Fruit fly (Drosophila melanogaster) whole organism, embryonic: Measurements from ENCODE around the gene Ldh.

Experiments
- Awh ChIP-seq: fragments of 200-800 bp; sonication (Bioruptor generic); IDR thresholded peaks from 2 replicates; pipeline ENCODE4, ENCODE4 v1.3.6; 2022; ENCODE audit warnings: missing biosample characterization, missing genetic modification characterization
- CG10147 ChIP-seq: fragments of 200-800 bp; sonication (Bioruptor generic); optimal IDR thresholded peaks from 2 replicates; lab custom pipeline; 2019; ENCODE audit warnings: missing biosample characterization, mild to moderate bottlenecking, missing genetic modification characterization, moderate library complexity
- CG10267 ChIP-seq: fragments of 200-800 bp; sonication (Bioruptor generic); optimal IDR thresholded peaks from 2 replicates; lab custom pipeline; 2018; ENCODE audit warnings: missing biosample characterization, mild to moderate bottlenecking, missing genetic modification characterization, moderate library complexity
- CG14050 ChIP-seq: fragments of 200-800 bp; sonication (Bioruptor generic); IDR thresholded peaks from 3 replicates; pipeline ENCODE4 v1.3.6; 2022; ENCODE audit warnings: missing biosample characterization, missing genetic modification characterization
- CG14965 ChIP-seq: fragments of 200-800 bp; sonication (Bioruptor generic); optimal IDR thresholded peaks from 2 replicates; lab custom pipeline; 2016; ENCODE audit warnings: missing biosample characterization, missing genetic modification characterization, borderline replicate concordance
- CG1529 ChIP-seq: fragments of 200-800 bp; sonication (Bioruptor generic); optimal IDR thresholded peaks from 3 replicates; lab custom pipeline; 2018; ENCODE audit warnings: missing biosample characterization, missing genetic modification characterization
- CG17328 ChIP-seq: fragments of 200-800 bp; sonication (Bioruptor generic); IDR thresholded peaks from 2 replicates; pipeline ENCODE4 v1.3.6; 2022; ENCODE audit warnings: missing biosample characterization, missing genetic modification characterization
- CG17802 ChIP-seq: fragments of 200-800 bp; sonication (Bioruptor generic); optimal IDR thresholded peaks from 2 replicates; lab custom pipeline; 2018; ENCODE audit warnings: missing biosample characterization, mild to moderate bottlenecking, missing genetic modification characterization, moderate library complexity
- CG1832 ChIP-seq: fragments of 200-800 bp; sonication (Bioruptor generic); optimal IDR thresholded peaks from 2 replicates; lab custom pipeline; 2017; ENCODE audit warnings: missing biosample characterization, mild to moderate bottlenecking, missing genetic modification characterization, inconsistent platforms
- CG2129 ChIP-seq: fragments of 200-800 bp; sonication (Bioruptor generic); IDR thresholded peaks from 2 replicates; pipeline ENCODE4 v1.3.6; 2022; ENCODE audit warnings: missing biosample characterization, missing genetic modification characterization; ENCODE audit not compliant: partially characterized antibody
- CG31441 ChIP-seq: fragments of 200-800 bp; sonication (Bioruptor generic); IDR thresholded peaks from 2 replicates; pipeline ENCODE4 v1.3.6; 2022; ENCODE audit warnings: missing biosample characterization, missing genetic modification characterization
- CG34376 ChIP-seq: fragments of 200-800 bp; sonication (Bioruptor generic); optimal IDR thresholded peaks from 2 replicates; lab custom pipeline; 2018; ENCODE audit warnings: missing biosample characterization, mild to moderate bottlenecking, missing genetic modification characterization
- CG4404 ChIP-seq: fragments of 200-800 bp; sonication (Bioruptor generic); IDR thresholded peaks from 2 replicates; pipeline ENCODE4 v1.3.6; 2022; ENCODE audit warnings: missing biosample characterization, missing genetic modification characterization
- CG6791 ChIP-seq: fragments of 200-800 bp; sonication (Bioruptor generic); IDR thresholded peaks from 3 replicates; pipeline ENCODE4 v1.3.6; 2022; ENCODE audit warnings: missing biosample characterization, missing genetic modification characterization; ENCODE audit not compliant: partially characterized antibody
- CG6813 ChIP-seq: fragments of 200-800 bp; sonication (Bioruptor generic); optimal IDR thresholded peaks from 2 replicates; lab custom pipeline; 2017; ENCODE audit warnings: missing biosample characterization, missing genetic modification characterization, mild to moderate bottlenecking, moderate library complexity, missing genetic modification reagents
- CG7745 ChIP-seq: fragments of 200-800 bp; sonication (Bioruptor generic); optimal IDR thresholded peaks from 2 replicates; lab custom pipeline; 2018; ENCODE audit warnings: missing biosample characterization, mild to moderate bottlenecking, missing genetic modification characterization, moderate library complexity
- CG7786 ChIP-seq: fragments of 200-800 bp; sonication (Bioruptor generic); optimal IDR thresholded peaks from 2 replicates; lab custom pipeline; 2016; ENCODE audit warnings: missing biosample characterization, missing genetic modification characterization
- CG8924 ChIP-seq: fragments of 200-800 bp; optimal IDR thresholded peaks from 3 replicates; lab custom pipeline; 2019; ENCODE audit warnings: missing biosample characterization, mild to moderate bottlenecking, missing genetic modification characterization, moderate library complexity
- Camta ChIP-seq: fragments of 200-800 bp; sonication (Bioruptor generic); optimal IDR thresholded peaks from 2 replicates; lab custom pipeline; 2016; ENCODE audit warnings: missing biosample characterization, missing genetic modification characterization
- Deaf1 ChIP-seq: fragments of 200-800 bp; optimal IDR thresholded peaks from 3 replicates; lab custom pipeline; 2019; ENCODE audit warnings: missing biosample characterization, mild to moderate bottlenecking, missing genetic modification characterization, moderate library complexity
- Dll ChIP-seq: fragments of 200-800 bp; sonication (Bioruptor generic); IDR thresholded peaks from 4 replicates; pipeline ENCODE4 v1.3.6; 2022; ENCODE audit warnings: missing biosample characterization, missing genetic modification characterization; ENCODE audit not compliant: partially characterized antibody
- E2f1 ChIP-seq: fragments of 200-800 bp; sonication (Bioruptor generic); IDR thresholded peaks from 2 replicates; pipeline ENCODE4 v1.3.6; 2022; ENCODE audit warnings: missing biosample characterization, missing genetic modification characterization
- Ets65A ChIP-seq: fragments of 200-800 bp; sonication (Bioruptor generic); peaks from one replicate; lab custom pipeline; 2016; ENCODE audit warnings: missing biosample characterization, missing genetic modification characterization
- Kr ChIP-seq: fragments of 200-800 bp; sonication (Bioruptor generic); optimal IDR thresholded peaks from 2 replicates; lab custom pipeline; 2017; ENCODE audit warnings: missing biosample characterization, mild to moderate bottlenecking, missing genetic modification characterization
- Lhr ChIP-seq: fragments of 200-800 bp; sonication (Bioruptor generic); optimal IDR thresholded peaks from 3 replicates; lab custom pipeline; 2017; ENCODE audit warnings: mild to moderate bottlenecking, missing biosample characterization, missing genetic modification reagents, missing genetic modification characterization
- Lim3 ChIP-seq: fragments of 200-800 bp; sonication (Bioruptor generic); IDR thresholded peaks from 2 replicates; pipeline ENCODE4 v1.3.6; 2022; ENCODE audit warnings: missing biosample characterization, missing genetic modification characterization
- NFAT ChIP-seq: fragments of 200-800 bp; sonication (Bioruptor generic); IDR thresholded peaks from 2 replicates; pipeline ENCODE4 v1.3.6; 2022; ENCODE audit warnings: missing biosample characterization, missing genetic modification characterization
- Nf-YC ChIP-seq: fragments of 200-800 bp; optimal IDR thresholded peaks from 3 replicates; lab custom pipeline; 2019; ENCODE audit warnings: missing biosample characterization, mild to moderate bottlenecking, missing genetic modification characterization, moderate library complexity
- PHDP ChIP-seq: fragments of 200-800 bp; sonication (Bioruptor generic); optimal IDR thresholded peaks from 3 replicates; lab custom pipeline; 2018; ENCODE audit warnings: missing biosample characterization, mild to moderate bottlenecking, missing genetic modification characterization, moderate library complexity
- Rfx ChIP-seq: fragments of 200-800 bp; sonication (Bioruptor generic); IDR thresholded peaks from 2 replicates; pipeline ENCODE4 v1.3.6; 2022; ENCODE audit warnings: missing biosample characterization, missing genetic modification characterization
- Usf ChIP-seq: fragments of 200-800 bp; sonication (Bioruptor generic); optimal IDR thresholded peaks from 2 replicates; lab custom pipeline; 2017; ENCODE audit warnings: missing genotype, missing biosample characterization, missing genetic modification characterization
- Xbp1 ChIP-seq: fragments of 200-800 bp; sonication (Bioruptor generic); optimal IDR thresholded peaks from 3 replicates; lab custom pipeline; 2016; ENCODE audit warnings: missing biosample characterization, mild to moderate bottlenecking, missing genetic modification characterization
- Xrp1 ChIP-seq: fragments of 200-800 bp; sonication (Bioruptor generic); IDR thresholded peaks from 2 replicates; pipeline ENCODE4 v1.3.6; 2022; ENCODE audit warnings: missing biosample characterization, missing genetic modification characterization
- aop ChIP-seq: fragments of 200-800 bp; sonication (Bioruptor generic); IDR thresholded peaks from 2 replicates; pipeline ENCODE4 v1.3.6; 2022; ENCODE audit warnings: missing biosample characterization, missing genetic modification characterization
- gro ChIP-seq: fragments of 200-800 bp; sonication (Bioruptor generic); optimal IDR thresholded peaks from 2 replicates; lab custom pipeline; 2016; ENCODE audit warnings: missing biosample characterization, missing genetic modification characterization
- her ChIP-seq: fragments of 200-800 bp; sonication (Bioruptor generic); optimal IDR thresholded peaks from 2 replicates; lab custom pipeline; 2016; ENCODE audit warnings: missing biosample characterization, missing genetic modification characterization
- hkb ChIP-seq, 2 experiments: fragments of 200-800 bp in 1 of 2; fragments of >200 bp in 1 of 2; sonication (Bioruptor generic) in 1 of 2; IDR thresholded peaks in 1 of 2; optimal IDR thresholded peaks in 1 of 2; 2 replicates each; pipeline versions ENCODE4 v1.3.6 to Lab custom; 2017 to 2022; ENCODE audit warnings: missing biosample characterization in 1 of 2, missing genetic modification characterization in 1 of 2
- lab ChIP-seq: fragments of 200-800 bp; sonication (Bioruptor generic); optimal IDR thresholded peaks from 3 replicates; lab custom pipeline; 2017; ENCODE audit warnings: missing biosample characterization, missing genetic modification characterization, mild to moderate bottlenecking, moderate library complexity, missing genetic modification reagents
- nmo ChIP-seq: fragments of 200-800 bp; sonication (Bioruptor generic); optimal IDR thresholded peaks from 2 replicates; lab custom pipeline; 2018; ENCODE audit warnings: missing biosample characterization, mild to moderate bottlenecking, missing genetic modification characterization, moderate library complexity
- otp ChIP-seq: fragments of 200-800 bp; sonication (Bioruptor generic); IDR thresholded peaks from 3 replicates; pipeline ENCODE4, ENCODE4 v1.3.6; 2022; ENCODE audit warnings: missing biosample characterization, missing genetic modification characterization
- pan ChIP-seq, 4 experiments: fragments of >200 bp in 3 of 4; fragments of 200-800 bp in 1 of 4; sonication (Bioruptor generic) in 1 of 4; optimal IDR thresholded peaks in 3 of 4; IDR thresholded peaks in 1 of 4; 2 replicates each; pipeline versions ENCODE4 v1.3.6 to Lab custom; 2017 to 2022; ENCODE audit warnings: missing biosample characterization in 2 of 4, missing genetic modification characterization in 2 of 4, mixed read lengths in 1 of 4
- salm ChIP-seq: fragments of 200-800 bp; sonication (Bioruptor generic); optimal IDR thresholded peaks from 2 replicates; lab custom pipeline; 2018; ENCODE audit warnings: missing biosample characterization, mild to moderate bottlenecking, missing genetic modification characterization
- sd ChIP-seq: fragments of 200-800 bp; sonication (Bioruptor generic); optimal IDR thresholded peaks from 3 replicates; lab custom pipeline; 2018; ENCODE audit warnings: missing biosample characterization, mild to moderate bottlenecking, missing genetic modification characterization, moderate library complexity
- sens-2 ChIP-seq: fragments of 200-800 bp; sonication (Bioruptor generic); IDR thresholded peaks from 2 replicates; pipeline ENCODE4 v1.3.6; 2022; ENCODE audit warnings: missing biosample characterization, missing genetic modification characterization
- sim ChIP-seq: fragments of 200-800 bp; sonication (Bioruptor generic); IDR thresholded peaks from 2 replicates; pipeline ENCODE4 v1.3.6; 2022; ENCODE audit warnings: missing biosample characterization, missing genetic modification characterization
- tio ChIP-seq: fragments of 200-800 bp; sonication (Bioruptor generic); optimal IDR thresholded peaks from 2 replicates; lab custom pipeline; 2017; ENCODE audit warnings: missing biosample characterization, missing genetic modification characterization, inconsistent platforms
- trh ChIP-seq: fragments of 200-800 bp; sonication (Bioruptor generic); optimal IDR thresholded peaks from 2 replicates; lab custom pipeline; 2016; ENCODE audit warnings: missing biosample characterization, missing genetic modification characterization
- ttk ChIP-seq: fragments of 200-800 bp; sonication (Bioruptor generic); IDR thresholded peaks from 2 replicates; pipeline ENCODE4 v2.1.2; 2022; ENCODE audit warnings: missing biosample characterization, missing genetic modification characterization
- vnd ChIP-seq: fragments of 200-800 bp; sonication (Bioruptor generic); IDR thresholded peaks from 3 replicates; pipeline ENCODE4 v1.3.6; 2022; ENCODE audit warnings: missing biosample characterization, missing genetic modification characterization; ENCODE audit not compliant: partially characterized antibody

Ldh gene

DNA sequence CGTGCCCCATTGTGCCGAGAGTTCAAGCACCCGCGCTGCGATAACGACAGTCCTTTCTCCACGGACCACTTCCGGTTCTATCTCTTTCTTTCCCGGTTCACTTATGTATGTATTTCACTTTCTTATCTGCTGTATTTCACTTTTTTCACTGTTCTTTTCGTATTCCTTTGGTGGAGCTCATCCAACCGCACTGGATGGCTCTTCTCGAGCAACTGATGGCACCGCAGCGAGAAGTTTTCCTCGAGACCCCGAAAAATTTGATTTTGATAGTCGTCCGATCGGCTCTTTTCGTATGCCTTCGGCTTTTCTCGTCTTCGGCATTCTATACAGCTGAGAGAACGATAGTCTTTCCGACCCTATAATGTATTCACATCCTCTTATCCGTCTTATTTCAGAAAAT, 44.7 kb downstream of the Ldh start, which contains the start of gene LanA (continued):
- TF ChIP-seq E2f1 (GFP tag; lab: Robert Waterston, UW) (peak; percentile 46), Deaf1 (tag; lab: Kevin White, UChicago) (peak; percentile 98), sim (GFP tag; lab: Robert Waterston, UW) (no peak), aop (GFP tag; lab: Robert Waterston, UW) (peak; percentile 76; the same call in 1 of the 2 replicates), lab (GFP tag; lab: Kevin White, UChicago) (peak; percentile 15), tio (GFP tag; lab: Kevin White, UChicago) (no peak), Ets65A (no peak), CG7745 (tag; lab: Kevin White, UChicago) (peak; percentile 34), CG6791 (GFP tag; lab: Robert Waterston, UW) (peak; percentile 52; the same call in 1 of the 3 replicates), Awh (GFP tag; lab: Robert Waterston, UW) (peak; percentile 27; the same call in 1 of the 2 replicates), CG8924 (no peak), vnd (no peak), Usf (GFP tag; lab: Kevin White, UChicago) (no peak), CG14050 (GFP tag; lab: Robert Waterston, UW) (no peak), CG10147 (GFP tag; lab: Kevin White, UChicago) (no peak), otp (GFP tag; lab: Robert Waterston, UW) (peak; percentile 31; the same call in 1 of the 3 replicates), Xrp1 (0 out of 2 replicates have a peak, but pooled peaks have one; percentile 26), Camta (GFP tag; lab: Kevin White, UChicago) (no peak), sens-2 (GFP tag; lab: Robert Waterston, UW) (0 out of 2 replicates have a peak, but pooled peaks have one; percentile 31), salm (peak; percentile 36), nmo (GFP tag; lab: Kevin White, UChicago) (no peak), CG17328 (GFP tag; lab: Robert Waterston, UW) (peak; percentile 16; the same call in 1 of the 2 replicates), sd (tag; lab: Kevin White, UChicago) (peak; percentile 19), CG31441 (no peak), CG17802 (tag; lab: Kevin White, UChicago) (no peak), CG1529 (GFP tag; lab: Kevin White, UChicago) (no peak), CG34376 (GFP tag; lab: Kevin White, UChicago) (peak; percentile 61), Xbp1 (GFP tag; lab: Kevin White, UChicago) (no peak), Kr (GFP tag; lab: Kevin White, UChicago) (no peak), gro (no peak), CG14965 (GFP tag; lab: Kevin White, UChicago) (no peak), CG2129 (GFP tag; lab: Robert Waterston, UW) (no peak), CG4404 (no peak), Rfx (GFP tag; lab: Robert Waterston, UW) (peak; percentile 30; the same call in 1 of the 2 replicates), her (GFP tag; lab: Kevin White, UChicago) (peak; percentile 45), CG10267 (no peak), ttk (GFP tag; lab: Robert Waterston, UW) (no peak), pan (optimal IDR thresholded peaks at IDR 0.05; lab: Kevin White, UChicago) (no peak), pan (GFP tag; optimal IDR thresholded peaks at IDR 0.05 in 1 of 2, IDR thresholded peaks at IDR 0.05 in 1 of 2) (peak in 1 of 2 experiments; percentile 11), hkb (optimal IDR thresholded peaks at IDR 0.05; lab: Kevin White, UChicago) (no peak), hkb (GFP tag; IDR thresholded peaks at IDR 0.05; lab: Robert Waterston, UW) (peak; percentile 11; the same call in 1 of the 2 replicates), Nf-YC (no peak), Dll (no peak), Lim3 (no peak), PHDP (no peak), Lhr (no peak), CG6813 (GFP tag; lab: Kevin White, UChicago) (no peak), NFAT (0 out of 2 replicates have a peak, but pooled peaks have one; percentile 41), trh (GFP tag; lab: Kevin White, UChicago) (no peak), CG7786 (peak; percentile 4), CG1832 (GFP tag; lab: Kevin White, UChicago) (peak; percentile 15)
